Fruit fly (Drosophila melanogaster) whole organism, wandering third instar larva: ENCODE measurements around the gene ed.

Source experiments
- Abd-B ChIP-seq: fragments of >200 bp; optimal IDR thresholded peaks from 2 replicates; lab custom pipeline; 2017; ENCODE audit warnings: missing biosample characterization, missing genetic modification characterization
- CG32264 ChIP-seq: fragments of 200-800 bp; sonication (Bioruptor generic); optimal IDR thresholded peaks from 2 replicates; lab custom pipeline; 2016; ENCODE audit warnings: missing biosample characterization, missing genetic modification characterization
- CG9705 ChIP-seq: fragments of 200-800 bp; sonication (Bioruptor generic); optimal IDR thresholded peaks from 2 replicates; lab custom pipeline; 2018; ENCODE audit warnings: missing biosample characterization, mild to moderate bottlenecking, missing genetic modification characterization
- CrebA ChIP-seq: fragments of 200-800 bp; sonication (Bioruptor generic); optimal IDR thresholded peaks from 2 replicates; lab custom pipeline; 2016; ENCODE audit warnings: missing biosample characterization, mild to moderate bottlenecking, missing genetic modification characterization, borderline replicate concordance
- Dfd ChIP-seq: fragments of >200 bp; optimal IDR thresholded peaks from 2 replicates; lab custom pipeline; 2017; ENCODE audit warnings: missing biosample characterization, missing genetic modification characterization
- Dif ChIP-seq: fragments of 200-275, 200-300 bp; sonication (Bioruptor generic); optimal IDR thresholded peaks from 2 replicates; lab custom pipeline; 2018; ENCODE audit warnings: missing biosample characterization, missing genetic modification characterization; ENCODE audit not compliant: partially characterized antibody
- GATAd ChIP-seq: sonication (Bioruptor generic); optimal IDR thresholded peaks from 2 replicates; lab custom pipeline; 2016; ENCODE audit warnings: missing biosample characterization, missing genetic modification characterization
- HLH106 ChIP-seq: fragments of 200-800 bp; optimal IDR thresholded peaks from 3 replicates; lab custom pipeline; 2019; ENCODE audit warnings: missing biosample characterization, mild to moderate bottlenecking, missing genetic modification characterization, moderate library complexity
- Hnf4 ChIP-seq: fragments of 200-800 bp; sonication (Bioruptor generic); optimal IDR thresholded peaks from 2 replicates; lab custom pipeline; 2016; ENCODE audit warnings: missing biosample characterization, mild to moderate bottlenecking, missing genetic modification characterization
- Hr78 ChIP-seq: fragments of >200 bp; optimal IDR thresholded peaks from 2 replicates; lab custom pipeline; 2017; ENCODE audit warnings: missing biosample characterization, missing genetic modification characterization
- Hr83 ChIP-seq: fragments of 200-300 bp; sonication (Bioruptor generic); optimal IDR thresholded peaks from 2 replicates; lab custom pipeline; 2016; ENCODE audit warnings: missing biosample characterization, mild to moderate bottlenecking, missing genetic modification characterization, moderate library complexity; ENCODE audit not compliant: poor library complexity, severe bottlenecking
- Jra ChIP-seq: sonication (Bioruptor generic); optimal IDR thresholded peaks from 2 replicates; lab custom pipeline; 2016; ENCODE audit warnings: missing biosample characterization, missing genetic modification characterization
- Mio ChIP-seq: sonication (Bioruptor generic); optimal IDR thresholded peaks from 2 replicates; lab custom pipeline; 2016; ENCODE audit warnings: missing biosample characterization, missing genetic modification characterization
- Myc ChIP-seq: fragments of >200 bp; optimal IDR thresholded peaks from 2 replicates; lab custom pipeline; 2017
- N ChIP-seq: fragments of >200 bp; optimal IDR thresholded peaks from 2 replicates; lab custom pipeline; 2018; ENCODE audit warnings: missing biosample characterization, missing external identifiers, missing genetic modification characterization
- OdsH ChIP-seq: fragments of 200-800 bp; sonication (Bioruptor generic); optimal IDR thresholded peaks from 2 replicates; lab custom pipeline; 2016; ENCODE audit warnings: missing biosample characterization, mild to moderate bottlenecking, missing genetic modification characterization
- Rel ChIP-seq, 2 experiments: fragments of 200-800 bp; sonication (Bioruptor generic) in 1 of 2; optimal IDR thresholded peaks; 2 replicates in 1 of 2; 3 replicates in 1 of 2; lab custom pipeline; 2016 to 2019; ENCODE audit warnings: mild to moderate bottlenecking in 2 of 2, missing biosample characterization in 2 of 2, missing genetic modification characterization in 2 of 2, moderate library complexity in 1 of 2
- Sp1 ChIP-seq: fragments of 200-800 bp; sonication (Bioruptor generic); optimal IDR thresholded peaks from 3 replicates; lab custom pipeline; 2019; ENCODE audit warnings: missing biosample characterization, mild to moderate bottlenecking, missing genetic modification characterization, moderate library complexity
- Vsx2 ChIP-seq: fragments of 200-300, 225-300 bp; sonication (Bioruptor generic); optimal IDR thresholded peaks from 2 replicates; lab custom pipeline; 2018; ENCODE audit warnings: missing biosample characterization, missing genetic modification characterization; ENCODE audit not compliant: partially characterized antibody
- br ChIP-seq: fragments of 200-800 bp; sonication (Bioruptor generic); optimal IDR thresholded peaks from 2 replicates; lab custom pipeline; 2016; ENCODE audit warnings: missing biosample characterization, missing genetic modification characterization
- brk ChIP-seq: fragments of 200-800 bp; sonication (Bioruptor generic); optimal IDR thresholded peaks from 2 replicates; lab custom pipeline; 2016; ENCODE audit warnings: missing biosample characterization, mild to moderate bottlenecking, missing genetic modification characterization
- dl ChIP-seq, 2 experiments: fragments of 175-275, 200-275 bp in 1 of 2; fragments of 200-275 bp in 1 of 2; sonication (Bioruptor generic); optimal IDR thresholded peaks; lab custom pipeline; 2018; ENCODE audit warnings: mild to moderate bottlenecking in 2 of 2, missing biosample characterization in 2 of 2, missing genetic modification characterization in 2 of 2, moderate library complexity in 2 of 2; ENCODE audit not compliant: partially characterized antibody in 2 of 2, insufficient read depth in 1 of 2
- dmrt93B ChIP-seq: fragments of 200-800 bp; sonication (Bioruptor generic); optimal IDR thresholded peaks from 2 replicates; lab custom pipeline; 2018; ENCODE audit warnings: missing biosample characterization, mild to moderate bottlenecking, missing genetic modification characterization
- dsf ChIP-seq: sonication (Bioruptor generic); optimal IDR thresholded peaks from 2 replicates; lab custom pipeline; 2016; ENCODE audit warnings: missing biosample characterization, missing genetic modification characterization, borderline replicate concordance
- ey ChIP-seq: fragments of 200-800 bp; sonication (Bioruptor generic); optimal IDR thresholded peaks from 2 replicates; lab custom pipeline; 2016; ENCODE audit warnings: missing biosample characterization, missing genetic modification characterization
- foxo ChIP-seq, 2 experiments: fragments of 200-800 bp; sonication (Bioruptor generic); optimal IDR thresholded peaks; 2 replicates in 1 of 2; 3 replicates in 1 of 2; lab custom pipeline; 2016 to 2017; ENCODE audit warnings: missing biosample characterization in 2 of 2, missing genetic modification characterization in 2 of 2
- fru ChIP-seq: fragments of 200-800 bp; sonication (Bioruptor generic); optimal IDR thresholded peaks from 3 replicates; lab custom pipeline; 2016; ENCODE audit warnings: missing biosample characterization, mild to moderate bottlenecking, missing genetic modification characterization
- h ChIP-seq: fragments of 200-800 bp; sonication (Bioruptor generic); optimal IDR thresholded peaks from 3 replicates; lab custom pipeline; 2016; ENCODE audit warnings: missing biosample characterization, mild to moderate bottlenecking, missing genetic modification characterization
- jim ChIP-seq: fragments of 175-275, 200-325 bp; sonication (Bioruptor generic); optimal IDR thresholded peaks from 2 replicates; lab custom pipeline; 2016; ENCODE audit warnings: missing biosample characterization, mild to moderate bottlenecking, missing genetic modification characterization
- lola ChIP-seq: fragments of >200 bp; optimal IDR thresholded peaks from 2 replicates; lab custom pipeline; 2017; ENCODE audit warnings: missing biosample characterization, missing genetic modification characterization
- pan ChIP-seq: fragments of >200 bp; optimal IDR thresholded peaks from 2 replicates; lab custom pipeline; 2017
- psq ChIP-seq: fragments of 200-800 bp; sonication (Bioruptor generic); optimal IDR thresholded peaks from 3 replicates; lab custom pipeline; 2017; ENCODE audit warnings: missing biosample characterization, mild to moderate bottlenecking, missing genetic modification characterization, moderate library complexity
- rgr ChIP-seq: fragments of 200-800 bp; sonication (Bioruptor generic); optimal IDR thresholded peaks from 3 replicates; lab custom pipeline; 2016; ENCODE audit warnings: missing biosample characterization, mild to moderate bottlenecking, missing genetic modification characterization
- sage ChIP-seq: fragments of 200-800 bp; sonication (Bioruptor generic); optimal IDR thresholded peaks from 2 replicates; lab custom pipeline; 2016; ENCODE audit warnings: missing biosample characterization, mild to moderate bottlenecking, missing genetic modification characterization
- sv ChIP-seq: fragments of 200-800 bp; sonication (Bioruptor generic); optimal IDR thresholded peaks from 3 replicates; lab custom pipeline; 2016; ENCODE audit warnings: missing biosample characterization, missing genetic modification characterization
- tai ChIP-seq: sonication (Bioruptor generic); optimal IDR thresholded peaks from 2 replicates; lab custom pipeline; 2016; ENCODE audit warnings: missing biosample characterization, missing genetic modification characterization
- usp ChIP-seq: fragments of >200 bp; optimal IDR thresholded peaks from 2 replicates; lab custom pipeline; 2017; ENCODE audit warnings: missing biosample characterization, missing genetic modification characterization
- woc ChIP-seq: sonication (Bioruptor generic); optimal IDR thresholded peaks from 2 replicates; lab custom pipeline; 2016; ENCODE audit warnings: missing biosample characterization, mild to moderate bottlenecking, missing genetic modification characterization

Gene ed

DNA sequence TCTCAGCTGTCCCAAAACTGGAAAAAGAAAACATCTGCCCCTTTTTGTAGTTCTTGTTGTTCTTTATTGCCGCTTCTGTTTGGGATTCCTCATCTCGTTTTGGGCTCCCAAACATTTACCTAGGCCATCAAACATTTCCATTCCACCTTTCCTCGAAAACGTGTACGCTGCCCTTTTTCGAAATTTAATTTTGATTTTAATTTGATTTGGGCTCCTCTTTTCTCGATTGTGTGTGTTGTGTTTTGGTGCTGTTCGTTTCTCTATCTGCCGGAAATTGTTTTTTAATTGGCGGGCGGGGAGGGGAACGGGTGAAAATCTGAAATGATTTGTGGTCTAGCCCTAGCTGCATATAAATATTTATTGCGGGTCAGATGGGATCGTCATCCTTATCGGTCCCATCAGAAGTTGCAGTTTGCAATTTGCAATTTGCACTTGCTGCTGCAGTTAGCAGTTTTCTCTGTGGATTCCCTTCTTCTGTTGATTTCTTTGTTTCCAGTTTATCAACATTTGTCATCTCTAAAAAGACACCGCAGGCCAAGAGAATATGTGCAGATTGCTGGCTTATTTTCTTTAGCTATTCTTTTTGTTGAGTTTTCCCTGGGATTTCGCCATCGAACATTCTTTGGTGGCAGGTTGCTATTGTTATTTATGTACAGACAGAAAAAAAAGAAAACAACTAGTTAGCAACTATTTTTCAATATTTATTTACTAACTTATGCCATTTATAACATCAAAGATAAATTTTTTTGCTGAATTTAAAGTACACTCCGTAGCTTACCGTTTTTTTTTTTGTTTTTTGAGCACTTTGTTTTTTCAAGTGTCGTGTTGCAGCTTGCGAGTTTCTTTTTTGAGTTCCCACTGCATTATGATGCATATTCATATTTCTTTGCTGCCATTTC, 24.0 kb downstream of the ed start:
- peak; percentile 10 for TF ChIP-seq OdsH
- no peak for TF ChIP-seq sage (GFP tag; lab: Kevin White, UChicago)
- no peak for TF ChIP-seq CG9705 (GFP tag; lab: Kevin White, UChicago)
- TF ChIP-seq foxo (GFP tag; optimal IDR thresholded peaks at IDR 0.05; lab: Kevin White, UChicago) = peak in 1 of 2 experiments; percentile 33
- TF ChIP-seq fru = peak; percentile 20
- peak; percentile 14 for TF ChIP-seq tai
- TF ChIP-seq h = peak; percentile 19
- peak; percentile 12 for TF ChIP-seq Hnf4

DNA sequence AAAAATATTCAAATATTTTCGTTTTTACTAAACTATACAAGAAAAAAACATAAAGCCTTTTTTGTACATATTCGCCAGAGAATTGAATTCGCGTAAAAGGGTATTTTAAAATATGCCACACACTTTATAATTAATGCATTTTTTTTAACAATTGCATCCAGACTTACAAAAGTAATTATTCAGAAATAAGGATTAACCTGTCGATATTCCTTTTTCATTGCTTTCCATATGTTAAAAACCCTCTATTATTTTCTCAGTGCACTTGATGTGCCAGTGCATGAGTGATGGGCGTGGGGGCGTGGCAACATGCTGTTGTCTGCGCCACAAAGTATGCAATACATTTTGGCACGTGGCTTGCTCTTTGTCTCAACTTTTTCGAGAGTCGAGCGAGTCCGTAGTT, 25.6 kb downstream of the ed start:
- TF ChIP-seq OdsH (peak; percentile 35), N (GFP tag; lab: Kevin White, UChicago) (no peak), sage (GFP tag; lab: Kevin White, UChicago) (no peak), tai (no peak), ey (GFP tag; lab: Kevin White, UChicago) (peak; percentile 48), Dfd (GFP tag; lab: Kevin White, UChicago) (no peak), fru (peak; percentile 54), Hnf4 (peak; percentile 26), psq (GFP tag; lab: Kevin White, UChicago) (peak; percentile 24), CG32264 (GFP tag; lab: Kevin White, UChicago) (no peak), Vsx2 (no peak), CG9705 (GFP tag; lab: Kevin White, UChicago) (no peak), rgr (GFP tag; lab: Kevin White, UChicago) (peak; percentile 36), br (no peak), Sp1 (GFP tag; lab: Kevin White, UChicago) (peak; percentile 21), Dif (no peak), CrebA (GFP tag; lab: Kevin White, UChicago) (no peak), foxo (GFP tag; optimal IDR thresholded peaks at IDR 0.05; lab: Kevin White, UChicago) (peak in 1 of 2 experiments; percentile 43), Abd-B (GFP tag; lab: Kevin White, UChicago) (no peak), pan (no peak), Hr78 (GFP tag; lab: Kevin White, UChicago) (no peak), lola (GFP tag; lab: Kevin White, UChicago) (no peak), sv (peak; percentile 1), dl (GFP tag; optimal IDR thresholded peaks at IDR 0.05; lab: Kevin White, UChicago; ENCODE audit: insufficient read depth in 1 of 2, partially characterized antibody in 2 of 2) (no peak), jim (GFP tag; lab: Kevin White, UChicago) (no peak), h (peak; percentile 52), Jra (no peak), brk (GFP tag; lab: Kevin White, UChicago) (no peak), dsf (GFP tag; lab: Kevin White, UChicago) (no peak), dmrt93B (GFP tag; lab: Kevin White, UChicago) (no peak), woc (GFP tag; lab: Kevin White, UChicago) (no peak), Rel (GFP tag; optimal IDR thresholded peaks at IDR 0.05; lab: Kevin White, UChicago) (no peak), Rel (tag; optimal IDR thresholded peaks at IDR 0.05; lab: Kevin White, UChicago) (no peak), Mio (GFP tag; lab: Kevin White, UChicago) (no peak), HLH106 (peak; percentile 1), Myc (lab: Kevin White, UChicago) (no peak), Hr83 (GFP tag; lab: Kevin White, UChicago) (no peak), usp (GFP tag; lab: Kevin White, UChicago) (no peak), GATAd (GFP tag; lab: Kevin White, UChicago) (no peak)
